Worm (Caenorhabditis elegans): ENCODE data around the gene ppm-2.

DNA sequence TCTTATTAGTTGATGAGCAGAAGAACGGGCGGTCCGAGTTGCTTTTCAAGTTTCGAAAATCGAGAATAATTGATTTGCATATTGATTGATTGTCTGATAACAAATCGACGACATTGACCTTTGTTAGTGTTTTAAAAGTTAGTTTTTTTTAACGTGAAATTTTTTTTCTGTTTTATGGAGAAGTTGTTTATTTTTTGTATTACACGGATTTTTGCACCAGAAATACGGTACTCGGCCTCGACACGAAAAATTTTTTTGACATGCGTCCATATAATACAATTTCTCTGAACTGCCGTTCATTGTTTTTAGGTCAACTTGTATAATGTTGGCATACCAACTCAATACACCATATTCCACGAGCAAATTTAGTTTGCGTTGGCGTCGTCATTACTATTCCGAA, 5.1 kb downstream of the ppm-2 start, which contains the start of gene T23F11.2:
- no peak for TF ChIP-seq ztf-26 (tag; optimal IDR thresholded peaks at IDR 0.05)
- no peak for TF ChIP-seq D2030.7 (GFP tag; IDR thresholded peaks at IDR 0.05)
- TF ChIP-seq nfya-1 (tag; optimal IDR thresholded peaks at IDR 0.05; ENCODE audit: borderline replicate concordance, insufficient read depth) = no peak
- no peak for TF ChIP-seq ceh-27 (GFP tag; optimal IDR thresholded peaks at IDR 0.05)
- TF ChIP-seq pha-4 (tag; optimal IDR thresholded peaks at IDR 0.05) = no peak
